Fruit fly (Drosophila melanogaster): ENCODE measurements around the gene crn.

The crn gene

DNA sequence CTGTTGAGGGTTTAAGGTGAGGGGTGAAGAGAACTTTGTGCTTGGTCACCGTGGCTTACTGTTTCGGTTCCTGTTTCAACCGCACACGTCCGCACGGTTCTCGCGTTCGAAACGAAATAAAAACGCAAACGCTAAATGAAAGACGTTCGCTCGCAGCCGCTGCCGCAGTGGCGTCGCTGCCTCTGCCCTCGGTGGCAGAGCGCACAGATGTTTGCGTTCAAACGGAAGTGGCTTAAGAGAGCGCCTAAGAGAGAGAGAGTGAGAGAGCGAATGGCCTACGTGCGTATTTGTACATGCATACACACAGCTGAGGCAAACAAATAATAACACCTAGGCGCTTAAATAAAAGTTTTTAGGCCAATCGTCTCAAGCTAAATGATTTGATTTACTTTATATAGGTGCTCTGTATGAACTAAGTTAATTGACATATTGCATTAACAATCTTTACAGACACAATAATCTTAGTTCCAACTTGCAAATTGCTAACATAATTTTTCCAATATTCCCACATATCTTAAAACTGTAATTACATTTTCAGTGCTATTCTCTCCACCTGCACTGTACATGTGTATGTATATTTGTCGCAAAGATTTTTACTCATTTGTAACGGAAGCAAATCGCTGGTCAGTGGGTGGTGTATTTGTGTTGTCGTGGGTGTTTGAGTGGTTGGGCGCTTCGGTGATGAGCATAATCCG, 43.7 kb upstream of the crn start, which contains the start of gene CG2865 (continued):
- peak; percentile 89 for TF ChIP-seq CG15514 (GFP tag; optimal IDR thresholded peaks at IDR 0.05)
- TF ChIP-seq YL-1 (GFP tag; optimal IDR thresholded peaks at IDR 0.05): peak; percentile 85
- TF ChIP-seq gt (GFP tag; IDR thresholded peaks at IDR 0.05): peak; percentile 48
- TF ChIP-seq Asciz (GFP tag; optimal IDR thresholded peaks at IDR 0.05): peak; percentile 93
- peak; percentile 89 for TF ChIP-seq shn (GFP tag; optimal IDR thresholded peaks at IDR 0.05)
- peak; percentile 74 for TF ChIP-seq CG7928 (GFP tag; optimal IDR thresholded peaks at IDR 0.05)
- peak; percentile 87 for TF ChIP-seq jumu (GFP tag; optimal IDR thresholded peaks at IDR 0.05)
- peak; percentile 93 for TF ChIP-seq CG6854 (GFP tag; optimal IDR thresholded peaks at IDR 0.05)
- TF ChIP-seq CG18619 (GFP tag; optimal IDR thresholded peaks at IDR 0.05): peak; percentile 94
- TF ChIP-seq crc (GFP tag; optimal IDR thresholded peaks at IDR 0.05): peak; percentile 88
- TF ChIP-seq CG2202 (tag; optimal IDR thresholded peaks at IDR 0.05): peak; percentile 89
- TF ChIP-seq Hr39 (optimal IDR thresholded peaks at IDR 0.05): no peak
- TF ChIP-seq corto (GFP tag; optimal IDR thresholded peaks at IDR 0.05): peak; percentile 84
- TF ChIP-seq ro (GFP tag; IDR thresholded peaks at IDR 0.05): no peak; the same call in 1 of the 2 replicates
- peak; percentile 98 for TF ChIP-seq CG18599 (GFP tag; optimal IDR thresholded peaks at IDR 0.05)
- TF ChIP-seq CG13123 (GFP tag; optimal IDR thresholded peaks at IDR 0.05): peak; percentile 76
- peak; percentile 80 for TF ChIP-seq z (GFP tag; IDR thresholded peaks at IDR 0.05)
- TF ChIP-seq CG4360 (GFP tag; IDR thresholded peaks at IDR 0.05): peak; percentile 48
- peak; percentile 88 for TF ChIP-seq CG3407 (GFP tag; optimal IDR thresholded peaks at IDR 0.05)
- TF ChIP-seq Sry-β (GFP tag; optimal IDR thresholded peaks at IDR 0.05): peak; percentile 63
- TF ChIP-seq lov (optimal IDR thresholded peaks at IDR 0.05): no peak
- TF ChIP-seq lov (GFP tag; IDR thresholded peaks at IDR 0.05): no peak
- no peak; the same call in 1 of the 2 replicates for TF ChIP-seq dan (GFP tag; IDR thresholded peaks at IDR 0.05)
- TF ChIP-seq tin (GFP tag; optimal IDR thresholded peaks at IDR 0.05): peak; percentile 87
- no peak for TF ChIP-seq Gsc (GFP tag; IDR thresholded peaks at IDR 0.05)
- TF ChIP-seq CG9817 (tag; optimal IDR thresholded peaks at IDR 0.05): peak; percentile 93
- TF ChIP-seq Scr (GFP tag; IDR thresholded peaks at IDR 0.05; ENCODE audit: partially characterized antibody): no peak; the same call in 1 of the 2 replicates
- TF ChIP-seq Nf-YC (tag; optimal IDR thresholded peaks at IDR 0.05): peak; percentile 91
- TF ChIP-seq CG9932 (GFP tag; IDR thresholded peaks at IDR 0.05): peak; percentile 86
- TF ChIP-seq mam (GFP tag; optimal IDR thresholded peaks at IDR 0.05): peak; percentile 92
- peak; percentile 78 for TF ChIP-seq CG4730 (GFP tag; IDR thresholded peaks at IDR 0.05)
- peak; percentile 92 for TF ChIP-seq D19A (tag; optimal IDR thresholded peaks at IDR 0.05)
- peak; percentile 91 for TF ChIP-seq CG6254 (GFP tag; optimal IDR thresholded peaks at IDR 0.05)
- peak; percentile 61; the same call in 1 of the 2 replicates for TF ChIP-seq dimm (GFP tag; IDR thresholded peaks at IDR 0.05)
- peak; percentile 95 for TF ChIP-seq dysf (GFP tag; IDR thresholded peaks at IDR 0.05)
- peak; percentile 96 for TF ChIP-seq CG2120 (GFP tag; optimal IDR thresholded peaks at IDR 0.05)
- TF ChIP-seq Vsx1 (GFP tag; optimal IDR thresholded peaks at IDR 0.05): peak; percentile 92
- peak; percentile 94 for TF ChIP-seq bcd (GFP tag; optimal IDR thresholded peaks at IDR 0.05)
- peak; percentile 98 for TF ChIP-seq CG2678 (tag; optimal IDR thresholded peaks at IDR 0.05)
- peak; percentile 91 for TF ChIP-seq lmd (GFP tag; IDR thresholded peaks at IDR 0.05)
- peak; percentile 92 for TF ChIP-seq Hr3 (GFP tag; optimal IDR thresholded peaks at IDR 0.05)
- TF ChIP-seq CG7786 (GFP tag; optimal IDR thresholded peaks at IDR 0.05): peak; percentile 91
- no peak for TF ChIP-seq bigmax (GFP tag; optimal IDR thresholded peaks at IDR 0.05)
- TF ChIP-seq Bteb2 (GFP tag; optimal IDR thresholded peaks at IDR 0.05): peak; percentile 89
- TF ChIP-seq CG14050 (GFP tag; IDR thresholded peaks at IDR 0.05): peak; percentile 78
- peak; percentile 94 for TF ChIP-seq CG12104 (GFP tag; optimal IDR thresholded peaks at IDR 0.05)
- TF ChIP-seq Hr51 (GFP tag; optimal IDR thresholded peaks at IDR 0.05): peak; percentile 84 to 97
- TF ChIP-seq CG15479 (GFP tag; optimal IDR thresholded peaks at IDR 0.05): peak; percentile 77
- TF ChIP-seq ato (GFP tag; IDR thresholded peaks at IDR 0.05; ENCODE audit: partially characterized antibody): no peak
- peak; percentile 84 for TF ChIP-seq E2f1 (GFP tag; IDR thresholded peaks at IDR 0.05)
